Fruit fly (Drosophila melanogaster) whole organism, wandering third instar larva: ENCODE results near the gene CG31381.

Experiments
- Abd-B ChIP-seq: fragments of >200 bp; optimal IDR thresholded peaks from 2 replicates; lab custom pipeline; 2017; ENCODE audit warnings: missing biosample characterization, missing genetic modification characterization
- CG32264 ChIP-seq: fragments of 200-800 bp; sonication (Bioruptor generic); optimal IDR thresholded peaks from 2 replicates; lab custom pipeline; 2016; ENCODE audit warnings: missing biosample characterization, missing genetic modification characterization
- CG9705 ChIP-seq: fragments of 200-800 bp; sonication (Bioruptor generic); optimal IDR thresholded peaks from 2 replicates; lab custom pipeline; 2018; ENCODE audit warnings: missing biosample characterization, mild to moderate bottlenecking, missing genetic modification characterization
- CrebA ChIP-seq: fragments of 200-800 bp; sonication (Bioruptor generic); optimal IDR thresholded peaks from 2 replicates; lab custom pipeline; 2016; ENCODE audit warnings: missing biosample characterization, mild to moderate bottlenecking, missing genetic modification characterization, borderline replicate concordance
- Dfd ChIP-seq: fragments of >200 bp; optimal IDR thresholded peaks from 2 replicates; lab custom pipeline; 2017; ENCODE audit warnings: missing biosample characterization, missing genetic modification characterization
- Dif ChIP-seq: fragments of 200-275, 200-300 bp; sonication (Bioruptor generic); optimal IDR thresholded peaks from 2 replicates; lab custom pipeline; 2018; ENCODE audit warnings: missing biosample characterization, missing genetic modification characterization; ENCODE audit not compliant: partially characterized antibody
- GATAd ChIP-seq: sonication (Bioruptor generic); optimal IDR thresholded peaks from 2 replicates; lab custom pipeline; 2016; ENCODE audit warnings: missing biosample characterization, missing genetic modification characterization
- HLH106 ChIP-seq: fragments of 200-800 bp; optimal IDR thresholded peaks from 3 replicates; lab custom pipeline; 2019; ENCODE audit warnings: missing biosample characterization, mild to moderate bottlenecking, missing genetic modification characterization, moderate library complexity
- Hnf4 ChIP-seq: fragments of 200-800 bp; sonication (Bioruptor generic); optimal IDR thresholded peaks from 2 replicates; lab custom pipeline; 2016; ENCODE audit warnings: missing biosample characterization, mild to moderate bottlenecking, missing genetic modification characterization
- Hr78 ChIP-seq: fragments of >200 bp; optimal IDR thresholded peaks from 2 replicates; lab custom pipeline; 2017; ENCODE audit warnings: missing biosample characterization, missing genetic modification characterization
- Hr83 ChIP-seq: fragments of 200-300 bp; sonication (Bioruptor generic); optimal IDR thresholded peaks from 2 replicates; lab custom pipeline; 2016; ENCODE audit warnings: missing biosample characterization, mild to moderate bottlenecking, missing genetic modification characterization, moderate library complexity; ENCODE audit not compliant: poor library complexity, severe bottlenecking
- Jra ChIP-seq: sonication (Bioruptor generic); optimal IDR thresholded peaks from 2 replicates; lab custom pipeline; 2016; ENCODE audit warnings: missing biosample characterization, missing genetic modification characterization
- Mio ChIP-seq: sonication (Bioruptor generic); optimal IDR thresholded peaks from 2 replicates; lab custom pipeline; 2016; ENCODE audit warnings: missing biosample characterization, missing genetic modification characterization
- Myc ChIP-seq: fragments of >200 bp; optimal IDR thresholded peaks from 2 replicates; lab custom pipeline; 2017
- N ChIP-seq: fragments of >200 bp; optimal IDR thresholded peaks from 2 replicates; lab custom pipeline; 2018; ENCODE audit warnings: missing biosample characterization, missing external identifiers, missing genetic modification characterization
- OdsH ChIP-seq: fragments of 200-800 bp; sonication (Bioruptor generic); optimal IDR thresholded peaks from 2 replicates; lab custom pipeline; 2016; ENCODE audit warnings: missing biosample characterization, mild to moderate bottlenecking, missing genetic modification characterization
- Rel ChIP-seq, 2 experiments: fragments of 200-800 bp; sonication (Bioruptor generic) in 1 of 2; optimal IDR thresholded peaks; 2 replicates in 1 of 2; 3 replicates in 1 of 2; lab custom pipeline; 2016 to 2019; ENCODE audit warnings: mild to moderate bottlenecking in 2 of 2, missing biosample characterization in 2 of 2, missing genetic modification characterization in 2 of 2, moderate library complexity in 1 of 2
- Sp1 ChIP-seq: fragments of 200-800 bp; sonication (Bioruptor generic); optimal IDR thresholded peaks from 3 replicates; lab custom pipeline; 2019; ENCODE audit warnings: missing biosample characterization, mild to moderate bottlenecking, missing genetic modification characterization, moderate library complexity
- Vsx2 ChIP-seq: fragments of 200-300, 225-300 bp; sonication (Bioruptor generic); optimal IDR thresholded peaks from 2 replicates; lab custom pipeline; 2018; ENCODE audit warnings: missing biosample characterization, missing genetic modification characterization; ENCODE audit not compliant: partially characterized antibody
- br ChIP-seq: fragments of 200-800 bp; sonication (Bioruptor generic); optimal IDR thresholded peaks from 2 replicates; lab custom pipeline; 2016; ENCODE audit warnings: missing biosample characterization, missing genetic modification characterization
- brk ChIP-seq: fragments of 200-800 bp; sonication (Bioruptor generic); optimal IDR thresholded peaks from 2 replicates; lab custom pipeline; 2016; ENCODE audit warnings: missing biosample characterization, mild to moderate bottlenecking, missing genetic modification characterization
- dl ChIP-seq, 2 experiments: fragments of 175-275, 200-275 bp in 1 of 2; fragments of 200-275 bp in 1 of 2; sonication (Bioruptor generic); optimal IDR thresholded peaks; lab custom pipeline; 2018; ENCODE audit warnings: mild to moderate bottlenecking in 2 of 2, missing biosample characterization in 2 of 2, missing genetic modification characterization in 2 of 2, moderate library complexity in 2 of 2; ENCODE audit not compliant: partially characterized antibody in 2 of 2, insufficient read depth in 1 of 2
- dmrt93B ChIP-seq: fragments of 200-800 bp; sonication (Bioruptor generic); optimal IDR thresholded peaks from 2 replicates; lab custom pipeline; 2018; ENCODE audit warnings: missing biosample characterization, mild to moderate bottlenecking, missing genetic modification characterization
- dsf ChIP-seq: sonication (Bioruptor generic); optimal IDR thresholded peaks from 2 replicates; lab custom pipeline; 2016; ENCODE audit warnings: missing biosample characterization, missing genetic modification characterization, borderline replicate concordance
- ey ChIP-seq: fragments of 200-800 bp; sonication (Bioruptor generic); optimal IDR thresholded peaks from 2 replicates; lab custom pipeline; 2016; ENCODE audit warnings: missing biosample characterization, missing genetic modification characterization
- foxo ChIP-seq, 2 experiments: fragments of 200-800 bp; sonication (Bioruptor generic); optimal IDR thresholded peaks; 2 replicates in 1 of 2; 3 replicates in 1 of 2; lab custom pipeline; 2016 to 2017; ENCODE audit warnings: missing biosample characterization in 2 of 2, missing genetic modification characterization in 2 of 2
- fru ChIP-seq: fragments of 200-800 bp; sonication (Bioruptor generic); optimal IDR thresholded peaks from 3 replicates; lab custom pipeline; 2016; ENCODE audit warnings: missing biosample characterization, mild to moderate bottlenecking, missing genetic modification characterization
- jim ChIP-seq: fragments of 175-275, 200-325 bp; sonication (Bioruptor generic); optimal IDR thresholded peaks from 2 replicates; lab custom pipeline; 2016; ENCODE audit warnings: missing biosample characterization, mild to moderate bottlenecking, missing genetic modification characterization
- lola ChIP-seq: fragments of >200 bp; optimal IDR thresholded peaks from 2 replicates; lab custom pipeline; 2017; ENCODE audit warnings: missing biosample characterization, missing genetic modification characterization
- pan ChIP-seq: fragments of >200 bp; optimal IDR thresholded peaks from 2 replicates; lab custom pipeline; 2017
- psq ChIP-seq: fragments of 200-800 bp; sonication (Bioruptor generic); optimal IDR thresholded peaks from 3 replicates; lab custom pipeline; 2017; ENCODE audit warnings: missing biosample characterization, mild to moderate bottlenecking, missing genetic modification characterization, moderate library complexity
- sage ChIP-seq: fragments of 200-800 bp; sonication (Bioruptor generic); optimal IDR thresholded peaks from 2 replicates; lab custom pipeline; 2016; ENCODE audit warnings: missing biosample characterization, mild to moderate bottlenecking, missing genetic modification characterization
- sv ChIP-seq: fragments of 200-800 bp; sonication (Bioruptor generic); optimal IDR thresholded peaks from 3 replicates; lab custom pipeline; 2016; ENCODE audit warnings: missing biosample characterization, missing genetic modification characterization
- tai ChIP-seq: sonication (Bioruptor generic); optimal IDR thresholded peaks from 2 replicates; lab custom pipeline; 2016; ENCODE audit warnings: missing biosample characterization, missing genetic modification characterization
- usp ChIP-seq: fragments of >200 bp; optimal IDR thresholded peaks from 2 replicates; lab custom pipeline; 2017; ENCODE audit warnings: missing biosample characterization, missing genetic modification characterization
- woc ChIP-seq: sonication (Bioruptor generic); optimal IDR thresholded peaks from 2 replicates; lab custom pipeline; 2016; ENCODE audit warnings: missing biosample characterization, mild to moderate bottlenecking, missing genetic modification characterization

CG31381 gene

DNA sequence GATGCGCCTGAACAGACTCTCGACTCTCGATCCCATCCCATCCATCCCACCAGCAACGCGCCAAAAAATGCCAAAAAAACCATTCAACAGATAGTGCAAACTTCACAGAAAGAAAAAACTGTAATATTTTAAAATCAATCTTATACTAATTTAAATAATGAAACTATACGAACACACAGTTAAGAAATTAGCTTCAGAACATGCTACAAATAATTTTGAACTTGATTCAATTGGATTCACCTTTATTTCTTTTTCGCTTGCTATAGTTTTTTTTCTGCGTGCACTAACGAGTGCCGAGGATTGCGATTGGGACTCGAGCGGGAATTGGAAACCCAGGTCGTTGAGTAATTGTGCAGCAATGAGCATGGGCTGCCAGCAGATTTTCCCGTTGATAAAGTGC, 31.2 kb downstream of the CG31381 start:
- TF ChIP-seq Jra (GFP tag; lab: Kevin White, UChicago) (no peak), Rel (GFP tag; optimal IDR thresholded peaks at IDR 0.05; lab: Kevin White, UChicago) (no peak), Rel (tag; optimal IDR thresholded peaks at IDR 0.05; lab: Kevin White, UChicago) (no peak), Hnf4 (GFP tag; lab: Kevin White, UChicago) (no peak), dmrt93B (GFP tag; lab: Kevin White, UChicago) (no peak), pan (no peak), psq (GFP tag; lab: Kevin White, UChicago) (no peak), Dfd (GFP tag; lab: Kevin White, UChicago) (no peak), Hr83 (GFP tag; lab: Kevin White, UChicago) (no peak), Sp1 (GFP tag; lab: Kevin White, UChicago) (no peak), sv (no peak), dl (GFP tag; optimal IDR thresholded peaks at IDR 0.05; lab: Kevin White, UChicago; ENCODE audit: insufficient read depth in 1 of 2, partially characterized antibody in 2 of 2) (no peak)
- TF ChIP-seq, all 38 proteins: peak for 0

DNA sequence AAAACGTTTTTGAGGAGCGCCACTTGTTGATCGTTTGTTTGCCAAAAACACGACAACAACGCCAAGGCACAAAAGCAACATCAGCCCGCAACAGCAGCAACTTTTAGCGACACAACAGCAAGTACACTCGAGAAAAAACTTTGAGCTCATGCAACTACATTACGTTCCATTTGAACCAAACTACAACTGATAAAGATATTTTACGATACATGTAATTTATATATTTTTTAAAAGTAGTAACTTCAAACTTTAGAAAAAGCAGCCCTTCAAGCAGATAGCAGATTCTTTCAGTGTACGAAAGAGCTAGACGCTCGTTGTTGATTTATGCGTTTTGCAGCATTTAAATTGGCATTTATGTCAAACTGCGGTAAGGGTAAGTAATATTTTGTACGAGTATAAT, 33.3 kb downstream of the CG31381 start:
- no peak for TF ChIP-seq Hr78
- TF ChIP-seq CrebA (GFP tag; lab: Kevin White, UChicago), result no peak
- TF ChIP-seq pan, result no peak
- no peak for TF ChIP-seq N
- TF ChIP-seq jim (GFP tag; lab: Kevin White, UChicago), result no peak
- TF ChIP-seq brk, result no peak
- no peak for TF ChIP-seq ey
- no peak for TF ChIP-seq woc
- no peak for TF ChIP-seq HLH106 (tag; lab: Kevin White, UChicago)
- no peak for TF ChIP-seq CG9705
- TF ChIP-seq Mio (GFP tag; lab: Kevin White, UChicago), result no peak
- TF ChIP-seq usp, result no peak
- TF ChIP-seq Myc (lab: Kevin White, UChicago), result no peak
- no peak for TF ChIP-seq lola
- TF ChIP-seq fru (GFP tag; lab: Kevin White, UChicago), result no peak

DNA sequence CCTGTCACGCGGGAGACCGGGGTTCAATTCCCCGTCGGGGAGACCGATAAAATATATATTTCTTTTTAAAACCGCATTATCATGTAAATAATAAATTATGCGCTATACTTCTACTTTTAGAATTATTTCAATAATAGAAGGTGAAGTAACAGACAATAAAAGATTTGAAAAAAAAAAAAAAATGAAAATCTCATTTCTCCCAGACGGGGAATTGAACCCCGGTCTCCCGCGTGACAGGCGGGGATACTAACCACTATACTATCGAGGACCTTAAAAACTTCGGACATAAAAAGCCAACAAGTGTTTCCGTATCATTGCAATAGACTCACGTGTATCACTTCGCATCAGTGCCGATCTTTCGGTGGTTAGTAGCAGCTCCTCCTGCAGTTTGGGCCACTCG, 38.0 kb downstream of the CG31381 start:
- TF ChIP-seq ey (no peak), usp (no peak), psq (GFP tag; lab: Kevin White, UChicago) (no peak), GATAd (GFP tag; lab: Kevin White, UChicago) (no peak), Abd-B (GFP tag; lab: Kevin White, UChicago) (no peak), Myc (lab: Kevin White, UChicago) (no peak), sv (no peak), pan (no peak), brk (no peak), Mio (GFP tag; lab: Kevin White, UChicago) (no peak), tai (GFP tag; lab: Kevin White, UChicago) (no peak), dl (GFP tag; optimal IDR thresholded peaks at IDR 0.05; lab: Kevin White, UChicago; ENCODE audit: insufficient read depth in 1 of 2, partially characterized antibody in 2 of 2) (no peak), Jra (GFP tag; lab: Kevin White, UChicago) (no peak), Hr83 (GFP tag; lab: Kevin White, UChicago) (no peak), dmrt93B (GFP tag; lab: Kevin White, UChicago) (no peak), Dfd (GFP tag; lab: Kevin White, UChicago) (no peak), dsf (GFP tag; lab: Kevin White, UChicago) (no peak), br (GFP tag; lab: Kevin White, UChicago) (no peak)

DNA sequence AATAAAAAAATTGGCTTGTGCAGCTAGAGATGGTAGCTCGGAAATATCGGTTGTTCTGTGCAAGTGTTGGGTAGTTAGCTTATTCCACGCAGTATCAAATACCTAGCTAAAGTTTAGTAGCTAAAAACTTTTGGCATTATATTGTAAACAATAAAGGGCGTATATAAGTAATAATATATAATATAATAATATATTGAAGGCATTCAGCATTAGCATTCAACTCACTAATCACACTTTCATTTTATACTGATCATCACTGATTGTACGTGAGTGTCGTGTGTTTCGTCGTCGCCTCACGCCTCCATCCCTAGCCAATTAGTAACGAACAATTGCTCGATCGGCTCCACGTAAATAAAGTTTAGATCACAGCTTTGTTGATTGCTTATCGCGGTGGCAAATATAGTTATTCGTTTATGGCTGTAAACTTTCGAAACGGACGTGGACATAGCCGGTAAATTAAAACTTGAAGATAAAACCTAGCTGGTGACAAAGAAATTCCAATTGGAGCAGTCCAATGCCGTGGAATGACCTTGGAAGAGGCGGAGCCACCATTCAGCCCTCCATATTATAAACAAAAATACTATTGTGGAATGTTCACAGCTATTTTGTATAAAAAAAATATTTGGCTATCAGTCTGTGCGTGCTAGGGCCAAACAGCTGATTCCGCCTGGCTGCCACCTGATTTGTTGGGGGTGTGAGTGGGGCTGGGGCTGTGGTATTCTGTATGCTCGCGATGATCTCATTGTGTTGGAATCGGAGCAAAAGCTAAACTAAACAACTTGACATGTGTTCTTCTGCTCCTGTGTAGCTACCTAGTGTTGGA, 41.2 kb downstream of the CG31381 start, which contains the start of the genes PIG-S, sud1 and CG11168:
Gene PIG-S, minus strand, starts transcription at position 51 of the 823 bp plus-strand sequence.
Gene sud1, minus strand, starts transcription at position 51 of the 823 bp plus-strand sequence.
Gene CG11168, plus strand, starts transcription at position 293 of the 823 bp plus-strand sequence.
- TF ChIP-seq sv, result peak; percentile 30
- TF ChIP-seq jim (GFP tag; lab: Kevin White, UChicago), result no peak
- no peak for TF ChIP-seq Hr78
- TF ChIP-seq woc, result peak; percentile 66
- no peak for TF ChIP-seq br (GFP tag; lab: Kevin White, UChicago)
- peak; percentile 59 for TF ChIP-seq psq (GFP tag; lab: Kevin White, UChicago)
- TF ChIP-seq fru (GFP tag; lab: Kevin White, UChicago), result no peak
- TF ChIP-seq Mio (GFP tag; lab: Kevin White, UChicago), result no peak
- no peak for TF ChIP-seq dsf (GFP tag; lab: Kevin White, UChicago)
- no peak for TF ChIP-seq GATAd (GFP tag; lab: Kevin White, UChicago)
- peak; percentile 71 for TF ChIP-seq HLH106 (tag; lab: Kevin White, UChicago)
- TF ChIP-seq Rel (GFP tag; optimal IDR thresholded peaks at IDR 0.05; lab: Kevin White, UChicago), result no peak
- no peak for TF ChIP-seq Rel (tag; optimal IDR thresholded peaks at IDR 0.05; lab: Kevin White, UChicago)
- TF ChIP-seq Myc (lab: Kevin White, UChicago), result peak; percentile 97
- no peak for TF ChIP-seq tai (GFP tag; lab: Kevin White, UChicago)
- TF ChIP-seq Vsx2 (GFP tag; lab: Kevin White, UChicago), result no peak
- no peak for TF ChIP-seq Hr83 (GFP tag; lab: Kevin White, UChicago)
- TF ChIP-seq Sp1 (GFP tag; lab: Kevin White, UChicago), result no peak
- peak; percentile 47 for TF ChIP-seq CG9705
- no peak for TF ChIP-seq usp
- no peak for TF ChIP-seq pan
- TF ChIP-seq dmrt93B (GFP tag; lab: Kevin White, UChicago), result no peak
- peak; percentile 30 for TF ChIP-seq OdsH (GFP tag; lab: Kevin White, UChicago)
- no peak for TF ChIP-seq Dfd (GFP tag; lab: Kevin White, UChicago)
- TF ChIP-seq sage (GFP tag; lab: Kevin White, UChicago), result no peak
- TF ChIP-seq dl (GFP tag; optimal IDR thresholded peaks at IDR 0.05; lab: Kevin White, UChicago; ENCODE audit: insufficient read depth in 1 of 2, partially characterized antibody in 2 of 2), result no peak
- no peak for TF ChIP-seq brk
- no peak for TF ChIP-seq CG32264 (GFP tag; lab: Kevin White, UChicago)
- no peak for TF ChIP-seq Abd-B (GFP tag; lab: Kevin White, UChicago)
- TF ChIP-seq Dif (GFP tag; lab: Kevin White, UChicago), result no peak
- peak in 1 of 2 experiments; percentile 60 for TF ChIP-seq foxo (GFP tag; optimal IDR thresholded peaks at IDR 0.05; lab: Kevin White, UChicago)
